Worm (Caenorhabditis elegans) whole organism, L4 larva: Measurements from ENCODE around the gene ZK1321.4.

Source experiments
- F26F4.8 ChIP-seq: fragments of 200-800 bp; sonication (Bioruptor generic); conservative IDR thresholded peaks from 2 replicates; pipeline ENCODE4 v1.3.6; 2022; ENCODE audit warnings: missing genetic modification characterization, missing compliant biosample characterization
- F37D6.2 ChIP-seq: sonication (generic microtip); optimal IDR thresholded peaks from 2 replicates; lab custom pipeline; 2016; ENCODE audit warnings: mild to moderate bottlenecking, missing genetic modification characterization, missing compliant biosample characterization
- F44E2.7 ChIP-seq: fragments of 200-800 bp; sonication (Bioruptor generic); IDR thresholded peaks from 2 replicates; pipeline ENCODE4 v2.1.2; 2022; ENCODE audit warnings: missing genetic modification characterization, missing compliant biosample characterization
- T20F7.1 ChIP-seq: fragments of 200-800 bp; sonication (Bioruptor generic); optimal IDR thresholded peaks from 2 replicates; lab custom pipeline; 2018; ENCODE audit warnings: mild to moderate bottlenecking, missing genetic modification characterization, missing compliant biosample characterization
- T26A8.4 ChIP-seq: fragments of 200-800 bp; sonication (Bioruptor generic); IDR thresholded peaks from 2 replicates; pipeline ENCODE4 v1.3.6; 2022; ENCODE audit warnings: missing genetic modification characterization, missing compliant biosample characterization
- Y105C5A.15 ChIP-seq: fragments of 200-800 bp; sonication (Bioruptor generic); IDR thresholded peaks from 2 replicates; pipeline ENCODE4 v1.3.6; 2022; ENCODE audit warnings: missing genetic modification characterization, missing compliant biosample characterization
- Y5F2A.4 ChIP-seq: fragments of 200-800 bp; sonication (Bioruptor generic); optimal IDR thresholded peaks from 2 replicates; lab custom pipeline; 2018; ENCODE audit warnings: mild to moderate bottlenecking, missing genetic modification characterization, missing compliant biosample characterization
- ZK546.5 ChIP-seq, 2 experiments: sonication (generic microtip); optimal IDR thresholded peaks; 2 replicates each; lab custom pipeline; 2017; ENCODE audit warnings: missing biosample characterization in 2 of 2, missing genetic modification characterization in 2 of 2
- aly-2 ChIP-seq: sonication (generic microtip); optimal IDR thresholded peaks from 2 replicates; lab custom pipeline; 2018; ENCODE audit warnings: missing biosample characterization, missing genetic modification characterization
- attf-4 ChIP-seq: sonication (generic microtip); optimal IDR thresholded peaks from 3 replicates; lab custom pipeline; 2017; ENCODE audit warnings: missing biosample characterization, missing genetic modification characterization
- ceh-20 ChIP-seq: fragments of 200-800 bp; sonication (Bioruptor generic); IDR thresholded peaks from 2 replicates; pipeline ENCODE4 v1.3.6; 2022; ENCODE audit warnings: missing genetic modification reagents, missing genetic modification characterization, missing compliant biosample characterization
- cey-2 ChIP-seq: sonication (generic microtip); optimal IDR thresholded peaks from 3 replicates; lab custom pipeline; 2017; ENCODE audit warnings: missing genetic modification characterization, mild to moderate bottlenecking, missing compliant biosample characterization, antibody characterized with exemption, borderline replicate concordance; ENCODE audit not compliant: insufficient read depth
- ctbp-1 ChIP-seq: fragments of 200-800 bp; sonication (Bioruptor generic); IDR thresholded peaks from 2 replicates; pipeline ENCODE4 v1.3.6; 2022; ENCODE audit warnings: missing genetic modification reagents, missing genetic modification characterization, missing compliant biosample characterization
- daf-12 ChIP-seq: fragments of 150-350 bp; optimal IDR thresholded peaks from 2 replicates; lab custom pipeline; 2014; ENCODE audit warnings: missing biosample characterization, missing genetic modification reagents, missing genetic modification characterization
- daf-16 ChIP-seq, 3 experiments: sonication (generic microtip); optimal IDR thresholded peaks; 2 replicates each; lab custom pipeline; 2016 to 2017; ENCODE audit warnings: missing genetic modification characterization in 3 of 3, missing genetic modification reagents in 3 of 3, mild to moderate bottlenecking in 2 of 3, missing compliant biosample characterization in 2 of 3, missing biosample characterization in 1 of 3, moderate library complexity in 1 of 3
- dmd-6 ChIP-seq: fragments of 200-800 bp; sonication (Bioruptor generic); IDR thresholded peaks from 2 replicates; pipeline ENCODE4 v1.3.6; 2022; ENCODE audit warnings: missing genetic modification reagents, missing genetic modification characterization, missing compliant biosample characterization
- dmd-9 ChIP-seq: fragments of 200-800 bp; sonication (Bioruptor generic); IDR thresholded peaks from 2 replicates; pipeline ENCODE4 v1.3.6; 2022; ENCODE audit warnings: missing genetic modification reagents, missing genetic modification characterization, missing compliant biosample characterization
- dpl-1 ChIP-seq: fragments of 150-350 bp; optimal IDR thresholded peaks from 2 replicates; lab custom pipeline; 2014; ENCODE audit warnings: missing biosample characterization, missing genetic modification reagents, missing genetic modification characterization
- dve-1 ChIP-seq: sonication (generic microtip); optimal IDR thresholded peaks from 2 replicates; lab custom pipeline; 2017; ENCODE audit warnings: antibody characterized with exemption, mild to moderate bottlenecking, missing genetic modification characterization, missing compliant biosample characterization; ENCODE audit not compliant: insufficient read depth
- gei-8 ChIP-seq: fragments of 200-800 bp; sonication (Bioruptor generic); optimal IDR thresholded peaks from 2 replicates; lab custom pipeline; 2018; ENCODE audit warnings: mild to moderate bottlenecking, missing genetic modification characterization, missing compliant biosample characterization
- hlh-11 ChIP-seq: fragments of 200-800 bp; sonication (Bioruptor generic); optimal IDR thresholded peaks from 2 replicates; lab custom pipeline; 2018; ENCODE audit warnings: mild to moderate bottlenecking, missing genetic modification characterization, missing compliant biosample characterization
- hlh-30 ChIP-seq: sonication (generic microtip); optimal IDR thresholded peaks from 2 replicates; lab custom pipeline; 2017; ENCODE audit warnings: antibody characterized with exemption, mild to moderate bottlenecking, missing genetic modification characterization, missing compliant biosample characterization; ENCODE audit not compliant: insufficient read depth
- hmg-1.1 ChIP-seq: fragments of 200-800 bp; sonication (Bioruptor generic); IDR thresholded peaks from 2 replicates; pipeline ENCODE4 v1.3.6; 2022; ENCODE audit warnings: missing genetic modification reagents, missing genetic modification characterization, missing compliant biosample characterization
- lin-1 ChIP-seq: fragments of 200-800 bp; sonication (Bioruptor generic); IDR thresholded peaks from 2 replicates; pipeline ENCODE4 v1.3.6; 2022; ENCODE audit warnings: missing genetic modification reagents, missing genetic modification characterization, missing compliant biosample characterization
- lin-15B ChIP-seq: fragments of 150-350 bp; sonication (generic microtip); optimal IDR thresholded peaks from 3 replicates; lab custom pipeline; 2014; ENCODE audit warnings: missing biosample characterization, missing genetic modification characterization
- lin-38 ChIP-seq: fragments of 200-800 bp; sonication (Bioruptor generic); IDR thresholded peaks from 2 replicates; pipeline ENCODE4 v1.3.6; 2022; ENCODE audit warnings: missing genetic modification reagents, missing genetic modification characterization, missing compliant biosample characterization
- lir-3 ChIP-seq: sonication (generic microtip); optimal IDR thresholded peaks from 2 replicates; lab custom pipeline; 2016; ENCODE audit warnings: mild to moderate bottlenecking, missing genetic modification characterization, missing compliant biosample characterization
- madf-9 ChIP-seq: fragments of 200-800 bp; sonication (Bioruptor generic); conservative IDR thresholded peaks from 2 replicates; pipeline ENCODE4 v1.3.6; 2022; ENCODE audit warnings: missing genetic modification reagents, missing genetic modification characterization, missing compliant biosample characterization
- mdl-1 ChIP-seq, 2 experiments: fragments of 150-350 bp in 1 of 2; sonication (generic microtip) in 1 of 2; optimal IDR thresholded peaks; 2 replicates each; lab custom pipeline; 2014 to 2017; ENCODE audit warnings: missing biosample characterization in 2 of 2, missing genetic modification characterization in 2 of 2
- mep-1 ChIP-seq: fragments of 150-350 bp; sonication (generic microtip); optimal IDR thresholded peaks from 3 replicates; lab custom pipeline; 2014; ENCODE audit warnings: missing biosample characterization, missing genetic modification characterization
- mxl-3 ChIP-seq: fragments of 200-800 bp; sonication (Bioruptor generic); optimal IDR thresholded peaks from 2 replicates; lab custom pipeline; 2018; ENCODE audit warnings: mild to moderate bottlenecking, missing genetic modification characterization, missing compliant biosample characterization
- nhr-10 ChIP-seq: fragments of 150-350 bp; optimal IDR thresholded peaks from 2 replicates; lab custom pipeline; 2014; ENCODE audit warnings: missing biosample characterization, missing genetic modification characterization
- nhr-111 ChIP-seq: fragments of 200-800 bp; sonication (Bioruptor generic); optimal IDR thresholded peaks from 2 replicates; lab custom pipeline; 2018; ENCODE audit warnings: mild to moderate bottlenecking, missing genetic modification characterization, missing compliant biosample characterization
- nhr-237 ChIP-seq: sonication (generic microtip); optimal IDR thresholded peaks from 2 replicates; lab custom pipeline; 2017; ENCODE audit warnings: missing biosample characterization, missing genetic modification characterization
- nhr-41 ChIP-seq: fragments of 200-800 bp; sonication (Bioruptor generic); IDR thresholded peaks from 2 replicates; pipeline ENCODE4 v1.3.6; 2022; ENCODE audit warnings: missing genetic modification reagents, missing genetic modification characterization, missing compliant biosample characterization
- nhr-42 ChIP-seq: fragments of 200-800 bp; sonication (Bioruptor generic); IDR thresholded peaks from 2 replicates; pipeline ENCODE4 v1.3.6; 2022; ENCODE audit warnings: missing genetic modification characterization, missing compliant biosample characterization
- nhr-6 ChIP-seq: fragments of 150-350 bp; optimal IDR thresholded peaks from 2 replicates; lab custom pipeline; 2014; ENCODE audit warnings: missing biosample characterization, missing genetic modification characterization
- pha-4 ChIP-seq, 2 experiments: fragments of 150-350 bp in 1 of 2; fragments of 200-800 bp in 1 of 2; sonication (Bioruptor generic) in 1 of 2; IDR thresholded peaks in 1 of 2; optimal IDR thresholded peaks in 1 of 2; 2 replicates each; pipeline versions ENCODE4 v1.3.6 to Lab custom; 2014 to 2022; ENCODE audit warnings: missing genetic modification characterization in 2 of 2, missing genetic modification reagents in 2 of 2, missing biosample characterization in 1 of 2, missing compliant biosample characterization in 1 of 2
- php-3 ChIP-seq: fragments of 200-800 bp; sonication (Bioruptor generic); IDR thresholded peaks from 2 replicates; pipeline ENCODE4 v1.3.6; 2022; ENCODE audit warnings: missing genetic modification reagents, missing genetic modification characterization, missing compliant biosample characterization
- pqm-1 ChIP-seq: sonication (generic microtip); optimal IDR thresholded peaks from 2 replicates; lab custom pipeline; 2017; ENCODE audit warnings: missing biosample characterization, missing genetic modification characterization
- rbr-2 ChIP-seq: sonication (generic microtip); optimal IDR thresholded peaks from 2 replicates; lab custom pipeline; 2016; ENCODE audit warnings: missing genotype, missing genetic modification characterization, missing compliant biosample characterization
- saeg-2 ChIP-seq: fragments of 200-800 bp; sonication (Bioruptor generic); IDR thresholded peaks from 2 replicates; pipeline ENCODE4 v1.3.6; 2022; ENCODE audit warnings: missing genetic modification reagents, missing genetic modification characterization, missing compliant biosample characterization
- snpc-1.2 ChIP-seq: fragments of 200-800 bp; sonication (Bioruptor generic); IDR thresholded peaks from 2 replicates; pipeline ENCODE4 v1.3.6; 2022; ENCODE audit warnings: missing genetic modification reagents, missing genetic modification characterization, missing compliant biosample characterization
- spr-1 ChIP-seq: sonication (generic microtip); optimal IDR thresholded peaks from 2 replicates; lab custom pipeline; 2016; ENCODE audit warnings: mild to moderate bottlenecking, missing genetic modification characterization, missing compliant biosample characterization
- spr-3 ChIP-seq: fragments of 200-800 bp; sonication (Bioruptor generic); optimal IDR thresholded peaks from 2 replicates; lab custom pipeline; 2018; ENCODE audit warnings: mild to moderate bottlenecking, missing genetic modification characterization, missing compliant biosample characterization
- tra-1 ChIP-seq: fragments of 200-800 bp; sonication (Bioruptor generic); IDR thresholded peaks from 2 replicates; pipeline ENCODE4 v1.3.6; 2022; ENCODE audit warnings: missing genetic modification reagents, missing genetic modification characterization, missing compliant biosample characterization
- unc-130 ChIP-seq: sonication (generic microtip); optimal IDR thresholded peaks from 2 replicates; lab custom pipeline; 2016; ENCODE audit warnings: missing genetic modification reagents, missing genetic modification characterization, missing compliant biosample characterization
- ztf-11 ChIP-seq: fragments of 150-350 bp; optimal IDR thresholded peaks from 2 replicates; lab custom pipeline; 2014; ENCODE audit warnings: missing biosample characterization, missing genetic modification characterization
- ztf-7 ChIP-seq: fragments of 150-350 bp; optimal IDR thresholded peaks from 2 replicates; lab custom pipeline; 2014; ENCODE audit warnings: missing biosample characterization, missing genetic modification characterization

Gene ZK1321.4

ce11 chrII:9774653-9775052 is 911 bp upstream of the ZK1321.4 start:
- TF ChIP-seq daf-16 (GFP tag; optimal IDR thresholded peaks at IDR 0.05; lab: Kevin White, UChicago), result peak; percentile 23 to 83
- TF ChIP-seq daf-16 (tag; optimal IDR thresholded peaks at IDR 0.05; lab: Kevin White, UChicago), result peak; percentile 75
- TF ChIP-seq nhr-111 (GFP tag; lab: Kevin White, UChicago), result peak; percentile 29
- peak; percentile 81 for TF ChIP-seq ceh-20 (GFP tag; lab: Robert Waterston, UW)
- peak; percentile 86 for TF ChIP-seq lin-1 (GFP tag; lab: Robert Waterston, UW)
- TF ChIP-seq nhr-41 (GFP tag; lab: Robert Waterston, UW), result peak; percentile 88; the same call in 1 of the 2 replicates
- peak; percentile 87 for TF ChIP-seq snpc-1.2 (GFP tag; lab: Robert Waterston, UW)
- TF ChIP-seq hlh-30 (tag; lab: Kevin White, UChicago), result peak; percentile 30
- TF ChIP-seq daf-12 (tag; lab: Kevin White, UChicago), result no peak
- TF ChIP-seq attf-4 (tag; lab: Kevin White, UChicago), result no peak
- TF ChIP-seq spr-3 (GFP tag; lab: Kevin White, UChicago), result peak; percentile 54
- TF ChIP-seq unc-130 (GFP tag; lab: Kevin White, UChicago), result peak; percentile 74
- peak; percentile 63 for TF ChIP-seq dve-1 (tag; lab: Kevin White, UChicago)
- TF ChIP-seq lin-15B (tag; lab: Kevin White, UChicago), result no peak
- no peak for TF ChIP-seq hlh-11 (tag; lab: Kevin White, UChicago)
- TF ChIP-seq dmd-6 (GFP tag; lab: Robert Waterston, UW), result peak; percentile 67
- TF ChIP-seq hmg-1.1 (GFP tag; lab: Robert Waterston, UW), result peak; percentile 89
- TF ChIP-seq tra-1 (GFP tag; lab: Robert Waterston, UW), result peak; percentile 85
- TF ChIP-seq php-3 (GFP tag; lab: Robert Waterston, UW), result no peak; the same call in none of the 2 replicates
- peak; percentile 84 for TF ChIP-seq madf-9 (GFP tag; lab: Robert Waterston, UW)
- peak; percentile 53 for TF ChIP-seq mxl-3 (GFP tag; lab: Kevin White, UChicago)
- TF ChIP-seq F44E2.7 (GFP tag; lab: Robert Waterston, UW), result 0 out of 2 replicates have a peak, but pooled peaks have one; percentile 49
- TF ChIP-seq pqm-1, result no peak
- TF ChIP-seq nhr-10 (tag; lab: Kevin White, UChicago), result no peak
- TF ChIP-seq aly-2 (tag; lab: Kevin White, UChicago), result no peak
- no peak for TF ChIP-seq cey-2 (tag; lab: Kevin White, UChicago)
- TF ChIP-seq lir-3 (tag; lab: Kevin White, UChicago), result peak; percentile 36
- TF ChIP-seq dpl-1 (GFP tag; lab: Kevin White, UChicago), result peak; percentile 36
- TF ChIP-seq rbr-2 (tag; lab: Kevin White, UChicago), result peak; percentile 82
- peak; percentile 63 for TF ChIP-seq mep-1 (tag; lab: Kevin White, UChicago)
- TF ChIP-seq dmd-9 (GFP tag; lab: Robert Waterston, UW), result 0 out of 2 replicates have a peak, but pooled peaks have one; percentile 12
- TF ChIP-seq Y5F2A.4 (GFP tag; lab: Kevin White, UChicago), result peak; percentile 76
- peak; percentile 51; the same call in 1 of the 2 replicates for TF ChIP-seq saeg-2
- peak; percentile 86 for TF ChIP-seq pha-4 (GFP tag; IDR thresholded peaks at IDR 0.05; lab: Robert Waterston, UW)
- no peak for TF ChIP-seq pha-4 (tag; optimal IDR thresholded peaks at IDR 0.05; lab: Kevin White, UChicago)
- TF ChIP-seq T26A8.4 (GFP tag; lab: Robert Waterston, UW), result peak; percentile 81
- peak; percentile 91 for TF ChIP-seq Y105C5A.15 (GFP tag; lab: Robert Waterston, UW)
- no peak for TF ChIP-seq ZK546.5 (tag; optimal IDR thresholded peaks at IDR 0.05; lab: Kevin White, UChicago)
- peak; percentile 73; the same call in 1 of the 2 replicates for TF ChIP-seq F26F4.8
- no peak for TF ChIP-seq nhr-237 (tag; lab: Kevin White, UChicago)
- TF ChIP-seq gei-8 (GFP tag; lab: Kevin White, UChicago), result peak; percentile 74
- peak; percentile 77 for TF ChIP-seq lin-38
- TF ChIP-seq spr-1 (tag; lab: Kevin White, UChicago), result peak; percentile 72
- TF ChIP-seq ztf-11 (tag; lab: Kevin White, UChicago), result no peak
- TF ChIP-seq F37D6.2 (tag; lab: Kevin White, UChicago), result peak; percentile 51
- TF ChIP-seq T20F7.1, result peak; percentile 44
- TF ChIP-seq ctbp-1 (GFP tag; lab: Robert Waterston, UW), result peak; percentile 78
- peak; percentile 33 for TF ChIP-seq ztf-7 (tag; lab: Kevin White, UChicago)
- peak; percentile 18 for TF ChIP-seq nhr-6
- TF ChIP-seq mdl-1 (tag; optimal IDR thresholded peaks at IDR 0.05; lab: Kevin White, UChicago), result no peak
- TF ChIP-seq nhr-42 (GFP tag; lab: Robert Waterston, UW), result peak; percentile 46; the same call in 1 of the 2 replicates
